Worm (Caenorhabditis elegans) whole organism, mixed stage, embryonic: Measurements from ENCODE around the gene chk-2.

ENCODE experiments used
- M03D4.4 ChIP-seq: sonication (generic microtip); optimal IDR thresholded peaks from 2 replicates; lab custom pipeline; 2017; ENCODE audit warnings: mild to moderate bottlenecking, missing genetic modification characterization, missing compliant biosample characterization
- bed-3 ChIP-seq: fragments of 200-800 bp; sonication (Bioruptor generic); optimal IDR thresholded peaks from 3 replicates; lab custom pipeline; 2018; ENCODE audit warnings: mild to moderate bottlenecking, missing genetic modification characterization, moderate library complexity, missing compliant biosample characterization
- ceh-39 ChIP-seq: fragments of 150-350 bp; optimal IDR thresholded peaks from 2 replicates; lab custom pipeline; 2014; ENCODE audit warnings: missing biosample characterization, missing genetic modification characterization
- ceh-43 ChIP-seq: fragments of 200-800 bp; sonication (Bioruptor generic); optimal IDR thresholded peaks from 2 replicates; lab custom pipeline; 2018; ENCODE audit warnings: mild to moderate bottlenecking, missing genetic modification characterization, moderate library complexity, missing compliant biosample characterization
- ces-1 ChIP-seq: fragments of 150-350 bp; optimal IDR thresholded peaks from 2 replicates; lab custom pipeline; 2014; ENCODE audit warnings: missing biosample characterization, missing genetic modification reagents, missing genetic modification characterization
- cnd-1 ChIP-seq: fragments of 200-800 bp; sonication (Bioruptor generic); optimal IDR thresholded peaks from 2 replicates; lab custom pipeline; 2018; ENCODE audit warnings: mild to moderate bottlenecking, missing genetic modification characterization, missing compliant biosample characterization
- drap-1 ChIP-seq: fragments of 200-800 bp; sonication (Bioruptor generic); optimal IDR thresholded peaks from 3 replicates; lab custom pipeline; 2018; ENCODE audit warnings: mild to moderate bottlenecking, missing genetic modification characterization, missing compliant biosample characterization
- elt-1 ChIP-seq: sonication (generic microtip); optimal IDR thresholded peaks from 2 replicates; lab custom pipeline; 2017; ENCODE audit warnings: missing genetic modification characterization, mild to moderate bottlenecking, missing compliant biosample characterization, antibody characterized with exemption, moderate library complexity, borderline replicate concordance; ENCODE audit not compliant: insufficient read depth
- elt-3 ChIP-seq: fragments of 150-350 bp; optimal IDR thresholded peaks from 2 replicates; lab custom pipeline; 2014; ENCODE audit warnings: missing biosample characterization, missing genetic modification characterization
- flh-1 ChIP-seq: fragments of 200-800 bp; sonication (Bioruptor generic); optimal IDR thresholded peaks from 2 replicates; lab custom pipeline; 2018; ENCODE audit warnings: mild to moderate bottlenecking, missing genetic modification characterization, moderate library complexity, missing compliant biosample characterization
- ham-2 ChIP-seq: fragments of 200-800 bp; sonication (Bioruptor generic); optimal IDR thresholded peaks from 2 replicates; lab custom pipeline; 2018; ENCODE audit warnings: mild to moderate bottlenecking, missing genetic modification characterization, missing compliant biosample characterization
- hlh-1 ChIP-seq: fragments of 150-350 bp; optimal IDR thresholded peaks from 2 replicates; lab custom pipeline; 2014; ENCODE audit warnings: missing biosample characterization, missing genetic modification reagents, missing genetic modification characterization
- lin-13 ChIP-seq: fragments of 150-350 bp; optimal IDR thresholded peaks from 2 replicates; lab custom pipeline; 2014; ENCODE audit warnings: missing biosample characterization, missing genetic modification characterization
- lin-32 ChIP-seq: fragments of 200-800 bp; sonication (Bioruptor generic); optimal IDR thresholded peaks from 2 replicates; lab custom pipeline; 2018; ENCODE audit warnings: mild to moderate bottlenecking, missing genetic modification characterization, missing compliant biosample characterization
- lsy-2 ChIP-seq: fragments of 150-350 bp; optimal IDR thresholded peaks from 2 replicates; lab custom pipeline; 2014; ENCODE audit warnings: missing biosample characterization, missing genetic modification characterization
- mab-5 ChIP-seq: fragments of 150-350 bp; optimal IDR thresholded peaks from 2 replicates; lab custom pipeline; 2014; ENCODE audit warnings: missing biosample characterization, missing genetic modification characterization
- mep-1 ChIP-seq: fragments of 150-350 bp; optimal IDR thresholded peaks from 2 replicates; lab custom pipeline; 2017; ENCODE audit warnings: missing biosample characterization, missing genetic modification reagents, missing genetic modification characterization, inconsistent platforms
- mls-2 ChIP-seq: sonication (generic microtip); optimal IDR thresholded peaks from 2 replicates; lab custom pipeline; 2016; ENCODE audit warnings: mild to moderate bottlenecking, missing genetic modification characterization, moderate library complexity, missing compliant biosample characterization
- nhr-12 ChIP-seq: fragments of 150-350 bp; optimal IDR thresholded peaks from 2 replicates; lab custom pipeline; 2014; ENCODE audit warnings: missing biosample characterization, missing genetic modification characterization
- nhr-237 ChIP-seq: fragments of 150-350 bp; optimal IDR thresholded peaks from 2 replicates; lab custom pipeline; 2014; ENCODE audit warnings: missing biosample characterization, missing genetic modification characterization
- nhr-28 ChIP-seq: fragments of 150-350 bp; optimal IDR thresholded peaks from 2 replicates; lab custom pipeline; 2014; ENCODE audit warnings: missing biosample characterization, missing genetic modification characterization
- nhr-76 ChIP-seq: sonication (generic microtip); optimal IDR thresholded peaks from 2 replicates; lab custom pipeline; 2017; ENCODE audit warnings: missing biosample characterization, missing genetic modification characterization
- pha-4 ChIP-seq: fragments of 150-350 bp; optimal IDR thresholded peaks from 2 replicates; lab custom pipeline; 2018; ENCODE audit warnings: missing biosample characterization, missing genetic modification reagents, missing genetic modification characterization
- sem-2 ChIP-seq: fragments of 200-800 bp; sonication (Bioruptor generic); optimal IDR thresholded peaks from 2 replicates; lab custom pipeline; 2018; ENCODE audit warnings: mild to moderate bottlenecking, missing genetic modification characterization, missing compliant biosample characterization
- snpc-4 ChIP-seq: fragments of 150-350 bp; optimal IDR thresholded peaks from 2 replicates; lab custom pipeline; 2014; ENCODE audit warnings: missing biosample characterization, missing genetic modification characterization
- sptf-1 ChIP-seq: sonication (generic microtip); optimal IDR thresholded peaks from 2 replicates; lab custom pipeline; 2017; ENCODE audit warnings: mild to moderate bottlenecking, missing genetic modification characterization, moderate library complexity, missing compliant biosample characterization
- unc-120 ChIP-seq: sonication (generic microtip); optimal IDR thresholded peaks from 2 replicates; lab custom pipeline; 2017; ENCODE audit warnings: missing genetic modification characterization, missing compliant biosample characterization; ENCODE audit not compliant: poor library complexity, severe bottlenecking
- unc-39 ChIP-seq: fragments of 150-350 bp; optimal IDR thresholded peaks from 2 replicates; lab custom pipeline; 2014; ENCODE audit warnings: missing biosample characterization, missing genetic modification characterization
- unc-62 ChIP-seq: fragments of 150-350 bp; optimal IDR thresholded peaks from 2 replicates; lab custom pipeline; 2014; ENCODE audit warnings: missing biosample characterization, missing genetic modification reagents, missing genetic modification characterization
- zip-8 ChIP-seq: fragments of 150-350 bp; optimal IDR thresholded peaks from 2 replicates; lab custom pipeline; 2014; ENCODE audit warnings: missing biosample characterization, missing genetic modification characterization
- ztf-11 ChIP-seq: fragments of 150-350 bp; optimal IDR thresholded peaks from 2 replicates; lab custom pipeline; 2014; ENCODE audit warnings: missing biosample characterization, missing genetic modification characterization

Gene chk-2

DNA sequence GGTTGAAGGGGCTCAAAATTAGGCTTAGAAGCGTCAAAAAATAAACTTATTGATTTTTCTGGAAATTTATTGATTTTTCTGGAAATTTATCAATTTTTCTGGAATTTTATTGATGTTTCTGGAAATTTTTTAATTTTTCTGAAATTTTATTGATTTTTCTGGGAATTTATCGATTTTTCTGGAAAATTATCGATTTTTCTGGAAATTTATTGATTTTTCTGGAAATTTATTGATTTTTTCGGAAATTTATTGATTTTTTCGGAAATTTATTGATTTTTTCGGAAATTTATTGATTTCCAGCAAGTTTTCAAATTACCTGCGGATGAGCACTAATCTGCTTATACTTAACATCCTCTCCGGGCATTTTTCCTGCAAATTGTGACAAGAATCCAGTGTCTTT is 14.0 kb downstream of the chk-2 start:
- TF ChIP-seq snpc-4 (tag; lab: Kevin White, UChicago) (no peak), cnd-1 (tag; lab: Kevin White, UChicago) (no peak), lin-32 (GFP tag; lab: Kevin White, UChicago) (no peak), ham-2 (GFP tag; lab: Kevin White, UChicago) (no peak), elt-3 (no peak), drap-1 (no peak), ceh-39 (tag; lab: Kevin White, UChicago) (no peak), pha-4 (tag; lab: Kevin White, UChicago) (no peak), lsy-2 (tag; lab: Kevin White, UChicago) (no peak), unc-120 (tag; lab: Kevin White, UChicago) (no peak), sptf-1 (tag; lab: Kevin White, UChicago) (no peak), elt-1 (tag; lab: Kevin White, UChicago) (no peak), ztf-11 (tag; lab: Kevin White, UChicago) (no peak), ces-1 (GFP tag; lab: Kevin White, UChicago) (no peak), hlh-1 (tag; lab: Kevin White, UChicago) (no peak), zip-8 (no peak), unc-62 (GFP tag; lab: Kevin White, UChicago) (no peak), nhr-12 (tag; lab: Kevin White, UChicago) (no peak), ceh-43 (no peak), bed-3 (GFP tag; lab: Kevin White, UChicago) (no peak)
- TF ChIP-seq, all 35 proteins: peak for 0

- TF ChIP-seq elt-1 (tag; lab: Kevin White, UChicago), result no peak
- TF ChIP-seq mab-5 (tag; lab: Kevin White, UChicago), result no peak
- no peak for TF ChIP-seq flh-1 (GFP tag; lab: Kevin White, UChicago)
- TF ChIP-seq nhr-12 (tag; lab: Kevin White, UChicago), result no peak
- TF ChIP-seq nhr-28 (tag; lab: Kevin White, UChicago), result no peak
- no peak for TF ChIP-seq ztf-11 (tag; lab: Kevin White, UChicago)
- TF ChIP-seq hlh-1 (tag; lab: Kevin White, UChicago), result no peak
- TF ChIP-seq pha-4 (tag; lab: Kevin White, UChicago), result no peak
- no peak for TF ChIP-seq unc-39 (tag; lab: Kevin White, UChicago)
- TF ChIP-seq M03D4.4, result no peak
- TF ChIP-seq nhr-237 (tag; lab: Kevin White, UChicago), result no peak
- no peak for TF ChIP-seq elt-3
- no peak for TF ChIP-seq unc-120 (tag; lab: Kevin White, UChicago)
- no peak for TF ChIP-seq lin-13 (tag; lab: Kevin White, UChicago)
- no peak for TF ChIP-seq lin-32 (GFP tag; lab: Kevin White, UChicago)
- no peak for TF ChIP-seq sptf-1 (tag; lab: Kevin White, UChicago)
- TF ChIP-seq snpc-4 (tag; lab: Kevin White, UChicago), result no peak
- TF ChIP-seq sem-2, result no peak
- no peak for TF ChIP-seq bed-3 (GFP tag; lab: Kevin White, UChicago)
- no peak for TF ChIP-seq cnd-1 (tag; lab: Kevin White, UChicago)
Measured at ce11 chrV:19899167-19899566, 16.7 kb downstream of the chk-2 start, which contains the start of gene Y116F11B.14. TSS of gene Y116F11B.14 (plus strand) at chrV:19899467.

DNA sequence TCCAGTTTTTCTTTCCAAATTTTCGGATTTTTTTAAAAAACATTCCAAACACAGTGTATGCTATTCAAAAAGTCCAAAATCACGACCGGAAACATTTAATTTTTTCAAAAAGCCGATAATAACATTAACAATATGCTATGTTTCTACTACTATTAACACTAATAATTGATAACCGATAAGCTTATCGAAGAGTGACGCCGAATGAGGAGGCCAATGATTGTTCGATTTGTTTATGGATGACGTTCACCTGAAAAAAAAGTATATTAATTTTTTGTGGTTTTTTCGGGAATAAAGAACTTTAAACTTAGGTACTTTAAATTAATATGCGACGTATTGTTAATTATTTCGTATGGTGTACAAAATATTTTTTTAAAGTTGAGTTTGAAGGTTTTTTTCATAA is 17.8 kb downstream of the chk-2 start:
- TF ChIP-seq mls-2 (tag; lab: Kevin White, UChicago), result no peak
- TF ChIP-seq drap-1, result no peak

ce11 chrV:19897557-19897956 is 18.3 kb downstream of the chk-2 start:
- TF ChIP-seq hlh-1 (tag; lab: Kevin White, UChicago), result peak; percentile 100
- TF ChIP-seq ces-1 (GFP tag; lab: Kevin White, UChicago), result peak; percentile 64
- TF ChIP-seq M03D4.4, result no peak
- no peak for TF ChIP-seq elt-1 (tag; lab: Kevin White, UChicago)
- no peak for TF ChIP-seq ceh-39 (tag; lab: Kevin White, UChicago)
- peak; percentile 50 for TF ChIP-seq mep-1 (tag; lab: Kevin White, UChicago)
- peak; percentile 83 for TF ChIP-seq unc-120 (tag; lab: Kevin White, UChicago)
- TF ChIP-seq sptf-1 (tag; lab: Kevin White, UChicago), result no peak
- peak; percentile 77 for TF ChIP-seq unc-62 (GFP tag; lab: Kevin White, UChicago)
- TF ChIP-seq nhr-76 (tag; lab: Kevin White, UChicago), result no peak
- TF ChIP-seq lsy-2 (tag; lab: Kevin White, UChicago), result peak; percentile 25
- no peak for TF ChIP-seq cnd-1 (tag; lab: Kevin White, UChicago)
- TF ChIP-seq nhr-28 (tag; lab: Kevin White, UChicago), result no peak
- no peak for TF ChIP-seq elt-3
- TF ChIP-seq lin-13 (tag; lab: Kevin White, UChicago), result no peak
- TF ChIP-seq mab-5 (tag; lab: Kevin White, UChicago), result peak; percentile 43
